Fruit fly (Drosophila melanogaster) whole organism, embryonic: ENCODE measurements around the gene CG9166.
A peak's percentile ranks its signal among the peaks of the same experiment; 100 is the strongest.

Experiments
- Bdp1 ChIP-seq: fragments of 200-800 bp; sonication (Bioruptor generic); optimal IDR thresholded peaks from 3 replicates; lab custom pipeline; 2016; ENCODE audit warnings: missing biosample characterization, missing genetic modification characterization
- Blimp-1 ChIP-seq: fragments of 200-800 bp; sonication (Bioruptor generic); optimal IDR thresholded peaks from 3 replicates; lab custom pipeline; 2018; ENCODE audit warnings: missing biosample characterization, missing genetic modification characterization, mild to moderate bottlenecking, moderate library complexity, missing genetic modification reagents
- CG11247 ChIP-seq: fragments of 200-800 bp; sonication (Bioruptor generic); IDR thresholded peaks from 2 replicates; pipeline ENCODE4 v1.3.6; 2022; ENCODE audit warnings: missing biosample characterization, missing genetic modification characterization
- CG12769 ChIP-seq: fragments of 200-800 bp; sonication (Bioruptor generic); optimal IDR thresholded peaks from 2 replicates; lab custom pipeline; 2019; ENCODE audit warnings: missing biosample characterization, mild to moderate bottlenecking, missing genetic modification characterization, moderate library complexity
- CG12942 ChIP-seq: fragments of 200-800 bp; sonication (Bioruptor generic); optimal IDR thresholded peaks from 3 replicates; lab custom pipeline; 2016; ENCODE audit warnings: missing biosample characterization, missing genetic modification characterization
- CG15696 ChIP-seq: fragments of 200-800 bp; sonication (Bioruptor generic); optimal IDR thresholded peaks from 2 replicates; lab custom pipeline; 2019; ENCODE audit warnings: missing biosample characterization, mild to moderate bottlenecking, missing genetic modification characterization, moderate library complexity
- CG16863 ChIP-seq: fragments of 200-800 bp; sonication (Bioruptor generic); optimal IDR thresholded peaks from 3 replicates; lab custom pipeline; 2016; ENCODE audit warnings: missing biosample characterization, missing genetic modification characterization
- CG17912 ChIP-seq: fragments of 200-800 bp; sonication (Bioruptor generic); optimal IDR thresholded peaks from 2 replicates; lab custom pipeline; 2018; ENCODE audit warnings: missing biosample characterization, mild to moderate bottlenecking, missing genetic modification characterization
- CG1792 ChIP-seq: fragments of 200-800 bp; sonication (Bioruptor generic); optimal IDR thresholded peaks from 2 replicates; lab custom pipeline; 2016; ENCODE audit warnings: missing biosample characterization, missing genetic modification characterization
- CG2678 ChIP-seq: fragments of 200-800 bp; sonication (Bioruptor generic); optimal IDR thresholded peaks from 3 replicates; lab custom pipeline; 2019; ENCODE audit warnings: missing biosample characterization, mild to moderate bottlenecking, missing genetic modification characterization, moderate library complexity
- CG5245 ChIP-seq: fragments of 200-800 bp; sonication (Bioruptor generic); optimal IDR thresholded peaks from 3 replicates; lab custom pipeline; 2016; ENCODE audit warnings: missing biosample characterization, missing genetic modification characterization
- CG6765 ChIP-seq: fragments of 200-800 bp; sonication (Bioruptor generic); optimal IDR thresholded peaks from 3 replicates; lab custom pipeline; 2017; ENCODE audit warnings: missing biosample characterization, mild to moderate bottlenecking, missing genetic modification characterization
- CG8765 ChIP-seq: fragments of 200-800 bp; sonication (Bioruptor generic); IDR thresholded peaks from 2 replicates; pipeline ENCODE4 v1.3.6; 2022; ENCODE audit warnings: missing biosample characterization, missing genetic modification characterization
- CG8924 ChIP-seq: fragments of 200-800 bp; optimal IDR thresholded peaks from 3 replicates; lab custom pipeline; 2019; ENCODE audit warnings: missing biosample characterization, mild to moderate bottlenecking, missing genetic modification characterization, moderate library complexity
- CG9727 ChIP-seq: fragments of 200-800 bp; sonication (Bioruptor generic); optimal IDR thresholded peaks from 3 replicates; lab custom pipeline; 2017; ENCODE audit warnings: missing biosample characterization, mild to moderate bottlenecking, missing genetic modification characterization
- CG9817 ChIP-seq: fragments of 200-800 bp; sonication (Bioruptor generic); optimal IDR thresholded peaks from 2 replicates; lab custom pipeline; 2018; ENCODE audit warnings: missing biosample characterization, mild to moderate bottlenecking, missing genetic modification characterization, moderate library complexity
- CTCF ChIP-seq: fragments of 200-800 bp; sonication (Bioruptor generic); optimal IDR thresholded peaks from 2 replicates; lab custom pipeline; 2017; ENCODE audit warnings: missing biosample characterization, mild to moderate bottlenecking, missing genetic modification characterization, moderate library complexity
- CkIIα-i1 ChIP-seq: fragments of 200-800 bp; sonication (Bioruptor generic); IDR thresholded peaks from 2 replicates; pipeline ENCODE4 v1.3.6; 2022; ENCODE audit warnings: missing biosample characterization, missing genetic modification characterization
- D19B ChIP-seq: fragments of 200-800 bp; sonication (Bioruptor generic); optimal IDR thresholded peaks from 2 replicates; lab custom pipeline; 2017; ENCODE audit warnings: missing biosample characterization, mild to moderate bottlenecking, missing genetic modification characterization
- Doc3 ChIP-seq: fragments of 200-800 bp; sonication (Bioruptor generic); IDR thresholded peaks from 3 replicates; pipeline ENCODE4 v1.3.6; 2022; ENCODE audit warnings: missing biosample characterization, missing genetic modification characterization; ENCODE audit not compliant: partially characterized antibody
- Gug ChIP-seq: fragments of 200-800 bp; sonication (Bioruptor generic); IDR thresholded peaks from 4 replicates; pipeline ENCODE4 v1.3.6; 2022; ENCODE audit warnings: missing biosample characterization, missing genetic modification characterization
- Hmx ChIP-seq: fragments of 200-800 bp; sonication (Bioruptor generic); optimal IDR thresholded peaks from 2 replicates; lab custom pipeline; 2016; ENCODE audit warnings: missing biosample characterization, missing genetic modification characterization
- Lpt ChIP-seq: fragments of >200 bp; optimal IDR thresholded peaks from 2 replicates; lab custom pipeline; 2018; ENCODE audit warnings: missing biosample characterization, missing genetic modification characterization
- MESR4 ChIP-seq: fragments of 200-800 bp; sonication (Bioruptor generic); optimal IDR thresholded peaks from 2 replicates; lab custom pipeline; 2018; ENCODE audit warnings: missing biosample characterization, mild to moderate bottlenecking, missing genetic modification characterization, moderate library complexity
- Max ChIP-seq: fragments of 200-800 bp; sonication (Bioruptor generic); optimal IDR thresholded peaks from 2 replicates; lab custom pipeline; 2016; ENCODE audit warnings: missing biosample characterization, mild to moderate bottlenecking, missing genetic modification characterization
- NC2β ChIP-seq: fragments of 200-800 bp; sonication (Bioruptor generic); optimal IDR thresholded peaks from 2 replicates; lab custom pipeline; 2016; ENCODE audit warnings: missing biosample characterization, missing genetic modification characterization
- Neu2 ChIP-seq: fragments of 200-800 bp; sonication (Bioruptor generic); optimal IDR thresholded peaks from 3 replicates; lab custom pipeline; 2016; ENCODE audit warnings: missing biosample characterization, missing genetic modification characterization, borderline replicate concordance
- Rfx ChIP-seq: fragments of 200-800 bp; sonication (Bioruptor generic); IDR thresholded peaks from 2 replicates; pipeline ENCODE4 v1.3.6; 2022; ENCODE audit warnings: missing biosample characterization, missing genetic modification characterization
- Sin3A ChIP-seq: fragments of >200 bp; optimal IDR thresholded peaks from 2 replicates; lab custom pipeline; 2018
- bigmax ChIP-seq: fragments of 200-800 bp; sonication (Bioruptor generic); optimal IDR thresholded peaks from 2 replicates; lab custom pipeline; 2018; ENCODE audit warnings: missing biosample characterization, mild to moderate bottlenecking, missing genetic modification characterization
- cad ChIP-seq: fragments of >200 bp; optimal IDR thresholded peaks from 2 replicates; lab custom pipeline; 2017; ENCODE audit warnings: missing biosample characterization, missing genetic modification characterization
- ci ChIP-seq: fragments of 200-800 bp; sonication (Bioruptor generic); IDR thresholded peaks from 3 replicates; pipeline ENCODE4 v1.3.6; 2022; ENCODE audit warnings: missing biosample characterization, missing genetic modification characterization
- dan ChIP-seq: fragments of 200-800 bp; sonication (Bioruptor generic); IDR thresholded peaks from 2 replicates; pipeline ENCODE4 v1.3.6; 2022; ENCODE audit warnings: missing biosample characterization, missing genetic modification characterization
- disco-r ChIP-seq: fragments of 200-800 bp; sonication (Bioruptor generic); optimal IDR thresholded peaks from 2 replicates; lab custom pipeline; 2016; ENCODE audit warnings: missing biosample characterization, missing genetic modification characterization
- dmrt11E ChIP-seq: fragments of 200-800 bp; sonication (Bioruptor generic); optimal IDR thresholded peaks from 3 replicates; lab custom pipeline; 2018; ENCODE audit warnings: missing biosample characterization, mild to moderate bottlenecking, missing genetic modification characterization, moderate library complexity
- fd64A ChIP-seq: fragments of 200-800 bp; sonication (Bioruptor generic); optimal IDR thresholded peaks from 3 replicates; lab custom pipeline; 2018; ENCODE audit warnings: missing biosample characterization, mild to moderate bottlenecking, missing genetic modification characterization
- gfzf ChIP-seq: fragments of 200-800 bp; sonication (Bioruptor generic); optimal IDR thresholded peaks from 2 replicates; lab custom pipeline; 2016; ENCODE audit warnings: missing biosample characterization, mild to moderate bottlenecking, missing genetic modification characterization, moderate library complexity
- h ChIP-seq: fragments of >200 bp; optimal IDR thresholded peaks from 2 replicates; lab custom pipeline; 2017
- hb ChIP-seq: fragments of 200-800 bp; sonication (Bioruptor generic); IDR thresholded peaks from 3 replicates; pipeline ENCODE4 v1.3.6; 2022; ENCODE audit warnings: missing biosample characterization, missing genetic modification characterization; ENCODE audit not compliant: partially characterized antibody
- her ChIP-seq: fragments of 200-800 bp; sonication (Bioruptor generic); optimal IDR thresholded peaks from 2 replicates; lab custom pipeline; 2016; ENCODE audit warnings: missing biosample characterization, missing genetic modification characterization
- hth ChIP-seq: fragments of >200 bp; optimal IDR thresholded peaks from 2 replicates; lab custom pipeline; 2017; ENCODE audit warnings: inconsistent platforms
- jigr1 ChIP-seq: fragments of 200-800 bp; sonication (Bioruptor generic); IDR thresholded peaks from 3 replicates; pipeline ENCODE4 v1.3.6; 2022; ENCODE audit warnings: missing biosample characterization, missing genetic modification characterization
- pan ChIP-seq, 4 experiments: fragments of >200 bp in 3 of 4; fragments of 200-800 bp in 1 of 4; sonication (Bioruptor generic) in 1 of 4; optimal IDR thresholded peaks in 3 of 4; IDR thresholded peaks in 1 of 4; 2 replicates each; pipeline versions ENCODE4 v1.3.6 to Lab custom; 2017 to 2022; ENCODE audit warnings: missing biosample characterization in 2 of 4, missing genetic modification characterization in 2 of 4, mixed read lengths in 1 of 4
- sim ChIP-seq: fragments of 200-800 bp; sonication (Bioruptor generic); IDR thresholded peaks from 2 replicates; pipeline ENCODE4 v1.3.6; 2022; ENCODE audit warnings: missing biosample characterization, missing genetic modification characterization
- sr ChIP-seq: fragments of 200-800 bp; sonication (Bioruptor generic); IDR thresholded peaks from 3 replicates; pipeline ENCODE4 v1.3.6; 2022; ENCODE audit warnings: missing biosample characterization, missing genetic modification characterization
- ssp ChIP-seq: fragments of 200-800 bp; sonication (Bioruptor generic); IDR thresholded peaks from 2 replicates; pipeline ENCODE4 v1.3.6; 2022; ENCODE audit warnings: missing biosample characterization, missing genetic modification characterization
- tap ChIP-seq: fragments of 200-800 bp; optimal IDR thresholded peaks from 3 replicates; lab custom pipeline; 2019; ENCODE audit warnings: missing biosample characterization, mild to moderate bottlenecking, missing genetic modification characterization, moderate library complexity
- tll ChIP-seq, 2 experiments: fragments of 200-800 bp in 1 of 2; fragments of >200 bp in 1 of 2; sonication (Bioruptor generic) in 1 of 2; optimal IDR thresholded peaks; 2 replicates each; lab custom pipeline; 2017 to 2019; ENCODE audit warnings: missing biosample characterization in 2 of 2, missing genetic modification characterization in 2 of 2, mild to moderate bottlenecking in 1 of 2, moderate library complexity in 1 of 2
- tx ChIP-seq: fragments of 200-800 bp; sonication (Bioruptor generic); optimal IDR thresholded peaks from 2 replicates; lab custom pipeline; 2016; ENCODE audit warnings: missing biosample characterization, missing genetic modification characterization
- zen2 ChIP-seq: fragments of 200-800 bp; sonication (Bioruptor generic); IDR thresholded peaks from 3 replicates; pipeline ENCODE4 v1.3.6; 2022; ENCODE audit warnings: missing biosample characterization, missing genetic modification characterization; ENCODE audit not compliant: partially characterized antibody

CG9166 gene

DNA sequence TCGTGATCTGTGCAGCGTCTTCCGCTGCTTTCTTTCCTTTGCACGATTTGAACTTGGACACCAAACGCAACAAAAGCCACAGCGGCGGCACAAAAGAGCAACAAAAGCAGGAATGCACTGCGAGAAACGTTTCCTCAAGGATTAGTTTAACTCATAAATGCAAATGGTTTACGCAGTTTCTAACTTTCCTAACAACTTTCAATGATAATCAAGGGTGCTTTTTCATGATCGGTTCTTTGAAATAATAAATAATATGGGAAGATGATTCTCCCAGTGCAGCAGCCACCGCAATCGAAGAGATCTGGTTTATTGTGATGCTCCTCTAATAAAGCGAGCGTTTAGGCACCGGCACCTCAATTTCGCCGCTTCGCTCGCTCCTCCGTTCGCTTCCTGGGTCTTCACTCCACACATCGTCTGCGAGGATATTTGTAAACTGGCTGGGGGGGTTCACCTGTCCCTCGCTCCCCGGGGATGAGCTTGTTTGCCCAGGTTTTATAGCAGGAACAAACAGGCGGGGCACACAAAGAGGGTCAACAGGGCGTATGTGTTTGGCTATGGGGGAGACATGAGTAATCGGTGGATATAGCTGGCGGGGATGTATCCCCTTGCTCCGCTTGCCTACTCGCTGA lies 31.7 kb upstream of the CG9166 start (continued):
- TF ChIP-seq CTCF (GFP tag; lab: Kevin White, UChicago) = peak; percentile 27
- TF ChIP-seq ssp = peak; percentile 67
- TF ChIP-seq her = peak; percentile 5
- TF ChIP-seq CG8924 = peak; percentile 70
- TF ChIP-seq tap (tag; lab: Kevin White, UChicago) = peak; percentile 82
- TF ChIP-seq Hmx = no peak
- TF ChIP-seq ci (GFP tag; lab: Robert Waterston, UW) = peak; percentile 95
- TF ChIP-seq Blimp-1 (GFP tag; lab: Kevin White, UChicago) = peak; percentile 85
- no peak for TF ChIP-seq pan (optimal IDR thresholded peaks at IDR 0.05; lab: Kevin White, UChicago)
- TF ChIP-seq pan (GFP tag; optimal IDR thresholded peaks at IDR 0.05 in 1 of 2, IDR thresholded peaks at IDR 0.05 in 1 of 2) = peak in 1 of 2 experiments; percentile 82
- TF ChIP-seq hb = no peak
- TF ChIP-seq MESR4 (GFP tag; lab: Kevin White, UChicago) = no peak
- no peak for TF ChIP-seq h
- 0 out of 3 replicates have a peak, but pooled peaks have one; percentile 42 for TF ChIP-seq sr
- no peak for TF ChIP-seq hth (lab: Kevin White, UChicago)
- peak; percentile 60; the same call in 3 of the 4 replicates for TF ChIP-seq Gug
- TF ChIP-seq CG15696 (tag; lab: Kevin White, UChicago) = no peak
- no peak for TF ChIP-seq CG6765 (GFP tag; lab: Kevin White, UChicago)
- no peak for TF ChIP-seq CkIIα-i1 (GFP tag; lab: Robert Waterston, UW)
- peak; percentile 3 for TF ChIP-seq CG9727 (GFP tag; lab: Kevin White, UChicago)
- TF ChIP-seq cad (GFP tag; lab: Kevin White, UChicago) = no peak
- TF ChIP-seq fd64A (GFP tag; lab: Kevin White, UChicago) = peak; percentile 78
- TF ChIP-seq CG2678 = peak; percentile 83
- TF ChIP-seq zen2 (GFP tag; lab: Robert Waterston, UW) = no peak
- no peak for TF ChIP-seq bigmax (GFP tag; lab: Kevin White, UChicago)
- no peak; the same call in 1 of the 2 replicates for TF ChIP-seq CG8765 (GFP tag; lab: Robert Waterston, UW)
- TF ChIP-seq gfzf (GFP tag; lab: Kevin White, UChicago) = peak; percentile 2
- TF ChIP-seq sim = peak; percentile 54; the same call in 1 of the 2 replicates
- TF ChIP-seq disco-r (GFP tag; lab: Kevin White, UChicago) = no peak
- no peak for TF ChIP-seq Sin3A (lab: Kevin White, UChicago)
- TF ChIP-seq CG11247 (GFP tag; lab: Robert Waterston, UW) = peak; percentile 66
- TF ChIP-seq CG16863 (GFP tag; lab: Kevin White, UChicago) = peak; percentile 75
- peak; percentile 32 for TF ChIP-seq CG9817 (tag; lab: Kevin White, UChicago)
- TF ChIP-seq CG17912 (GFP tag; lab: Kevin White, UChicago) = no peak
- peak; percentile 42 for TF ChIP-seq tx (GFP tag; lab: Kevin White, UChicago)
- peak; percentile 61 for TF ChIP-seq Bdp1
- TF ChIP-seq NC2β = peak; percentile 75
- peak; percentile 52 for TF ChIP-seq CG1792 (GFP tag; lab: Kevin White, UChicago)
- TF ChIP-seq CG5245 (GFP tag; lab: Kevin White, UChicago) = peak; percentile 82
- TF ChIP-seq Max (GFP tag; lab: Kevin White, UChicago) = peak; percentile 54
- peak; percentile 68 for TF ChIP-seq dmrt11E
- TF ChIP-seq jigr1 (GFP tag; lab: Robert Waterston, UW) = 0 out of 3 replicates have a peak, but pooled peaks have one; percentile 48
- peak; percentile 69 for TF ChIP-seq CG12769 (tag; lab: Kevin White, UChicago)
- TF ChIP-seq CG12942 (GFP tag; lab: Kevin White, UChicago) = peak; percentile 68
- no peak; the same call in 1 of the 2 replicates for TF ChIP-seq dan (GFP tag; lab: Robert Waterston, UW)
- TF ChIP-seq Neu2 = no peak
- no peak for TF ChIP-seq Lpt
- peak; percentile 51 for TF ChIP-seq Rfx (GFP tag; lab: Robert Waterston, UW)
- TF ChIP-seq Doc3 (GFP tag; lab: Robert Waterston, UW) = no peak
- no peak for TF ChIP-seq D19B (GFP tag; lab: Kevin White, UChicago)
- no peak for TF ChIP-seq tll (GFP tag; optimal IDR thresholded peaks at IDR 0.05; lab: Kevin White, UChicago)
